Worm (Caenorhabditis elegans) whole organism, L1 larva: ENCODE measurements around the gene smc-4.

Source experiments
- ama-1 ChIP-seq: fragments of 150-350 bp; optimal IDR thresholded peaks from 2 replicates; lab custom pipeline; 2014
- ceh-63 ChIP-seq: fragments of 200-800 bp; sonication (Bioruptor generic); optimal IDR thresholded peaks from 2 replicates; lab custom pipeline; 2018; ENCODE audit warnings: mild to moderate bottlenecking, missing genetic modification characterization, missing compliant biosample characterization
- fkh-10 ChIP-seq: sonication (generic microtip); optimal IDR thresholded peaks from 2 replicates; lab custom pipeline; 2017; ENCODE audit warnings: missing biosample characterization, missing genetic modification reagents, missing genetic modification characterization
- fos-1 ChIP-seq: fragments of 150-350 bp; optimal IDR thresholded peaks from 2 replicates; lab custom pipeline; 2014; ENCODE audit warnings: missing biosample characterization, missing genetic modification characterization
- nhr-237 ChIP-seq: fragments of 150-350 bp; optimal IDR thresholded peaks from 2 replicates; lab custom pipeline; 2014; ENCODE audit warnings: missing biosample characterization, missing genetic modification characterization
- ztf-4 ChIP-seq: fragments of 150-350 bp; optimal IDR thresholded peaks from 2 replicates; lab custom pipeline; 2014; ENCODE audit warnings: missing biosample characterization, missing genetic modification characterization

- no peak for TF ChIP-seq fos-1 (tag; lab: Kevin White, UChicago)
- TF ChIP-seq ceh-63 (GFP tag; lab: Kevin White, UChicago) = no peak
- TF ChIP-seq ztf-4 (tag; lab: Kevin White, UChicago) = peak; percentile 26
- no peak for TF ChIP-seq ama-1 (lab: Kevin White, UChicago)
- TF ChIP-seq fkh-10 (GFP tag; lab: Kevin White, UChicago) = no peak
- no peak for TF ChIP-seq nhr-237 (tag; lab: Kevin White, UChicago)
Measured at ce11 chrIII:4587177-4587576, at the start of gene smc-4, which contains the start of gene F35G12.7.
